Fruit fly (Drosophila melanogaster): ENCODE data around the gene CG13721.

DNA sequence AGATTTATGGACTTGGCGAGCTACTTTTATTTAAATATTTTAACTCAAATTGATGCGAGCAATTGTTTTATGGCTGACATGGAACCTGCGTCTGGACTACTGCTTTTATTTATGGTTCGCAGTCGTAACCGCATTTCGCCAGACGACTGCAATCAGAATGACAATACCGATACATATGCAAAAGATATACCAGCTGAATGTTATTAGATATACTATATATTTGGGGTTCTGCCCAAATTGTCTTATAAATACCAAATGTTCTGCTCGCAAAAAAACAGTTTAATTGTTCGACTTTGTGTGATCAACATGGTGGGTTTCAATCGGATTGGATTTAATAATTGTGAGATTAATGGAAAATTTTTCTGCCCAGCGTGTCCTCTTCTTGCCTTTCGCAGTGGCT, 27.9 kb downstream of the CG13721 start, which contains the start of gene CG32249:
- no peak for TF ChIP-seq h (optimal IDR thresholded peaks at IDR 0.05)
- TF ChIP-seq Sin3A (optimal IDR thresholded peaks at IDR 0.05): no peak
- no peak for TF ChIP-seq insv (optimal IDR thresholded peaks at IDR 0.05)
- TF ChIP-seq psq (optimal IDR thresholded peaks at IDR 0.05): no peak
- TF ChIP-seq Myc (optimal IDR thresholded peaks at IDR 0.05): no peak
- no peak for TF ChIP-seq ttk (optimal IDR thresholded peaks at IDR 0.05)
